Worm (Caenorhabditis elegans) whole organism, L4 larva: Measurements from ENCODE around the gene kcnl-4.

Source experiments
- ZK546.5 ChIP-seq, 2 experiments: sonication (generic microtip); optimal IDR thresholded peaks; 2 replicates each; lab custom pipeline; 2017; ENCODE audit warnings: missing biosample characterization in 2 of 2, missing genetic modification characterization in 2 of 2
- daf-8 ChIP-seq: fragments of 200-800 bp; sonication (Bioruptor generic); IDR thresholded peaks from 2 replicates; pipeline ENCODE4 v1.3.6; 2022; ENCODE audit warnings: missing genetic modification characterization, missing compliant biosample characterization
- lsy-2 ChIP-seq, 2 experiments: fragments of 150-350 bp in 1 of 2; sonication (generic microtip) in 1 of 2; optimal IDR thresholded peaks; 2 replicates each; lab custom pipeline; 2014 to 2017; ENCODE audit warnings: missing biosample characterization in 2 of 2, missing genetic modification characterization in 2 of 2
- nhr-237 ChIP-seq: sonication (generic microtip); optimal IDR thresholded peaks from 2 replicates; lab custom pipeline; 2017; ENCODE audit warnings: missing biosample characterization, missing genetic modification characterization
- rbr-2 ChIP-seq: sonication (generic microtip); optimal IDR thresholded peaks from 2 replicates; lab custom pipeline; 2016; ENCODE audit warnings: missing genotype, missing genetic modification characterization, missing compliant biosample characterization
- skn-1 ChIP-seq: fragments of 150-350 bp; optimal IDR thresholded peaks from 2 replicates; lab custom pipeline; 2014; ENCODE audit warnings: missing biosample characterization, missing genetic modification characterization
- zfp-3 ChIP-seq: fragments of 200-800 bp; sonication (Bioruptor generic); conservative IDR thresholded peaks from 2 replicates; pipeline ENCODE4 v1.3.6; 2022; ENCODE audit warnings: missing genetic modification reagents, missing genetic modification characterization, missing compliant biosample characterization
- ztf-11 ChIP-seq: fragments of 150-350 bp; optimal IDR thresholded peaks from 2 replicates; lab custom pipeline; 2014; ENCODE audit warnings: missing biosample characterization, missing genetic modification characterization

DNA sequence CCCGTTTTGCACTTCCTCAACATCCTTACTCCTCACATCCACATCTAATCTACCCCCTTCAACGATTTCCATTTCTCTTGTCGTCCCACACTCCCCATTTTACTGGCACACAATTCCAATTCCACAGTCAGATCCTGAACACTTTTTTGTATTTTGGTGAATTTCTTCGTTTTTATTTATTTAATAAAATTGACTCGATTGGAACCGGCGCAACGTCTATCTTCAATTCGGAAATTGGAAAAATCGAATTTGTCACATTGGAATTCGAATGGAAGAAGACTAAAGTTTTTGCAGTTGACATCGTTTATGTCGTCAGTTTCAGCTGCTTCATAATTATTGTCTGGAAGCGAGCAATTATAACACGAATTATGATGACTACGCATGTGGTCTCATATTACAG, 3.7 kb upstream of the kcnl-4 start:
- TF ChIP-seq zfp-3 (GFP tag; lab: Robert Waterston, UW), result no peak
- TF ChIP-seq lsy-2 (tag; optimal IDR thresholded peaks at IDR 0.05; lab: Kevin White, UChicago), result no peak
- TF ChIP-seq ztf-11 (tag; lab: Kevin White, UChicago), result no peak
- no peak for TF ChIP-seq daf-8 (GFP tag; lab: Robert Waterston, UW)
- no peak for TF ChIP-seq rbr-2 (tag; lab: Kevin White, UChicago)
- TF ChIP-seq skn-1 (tag; lab: Kevin White, UChicago), result no peak
- no peak for TF ChIP-seq nhr-237 (tag; lab: Kevin White, UChicago)
- TF ChIP-seq ZK546.5 (tag; optimal IDR thresholded peaks at IDR 0.05; lab: Kevin White, UChicago), result no peak
